Worm (Caenorhabditis elegans) whole organism, young adult: Measurements from ENCODE around the gene chtb-1.

Experiments
- B0336.3 ChIP-seq: fragments of 200-800 bp; sonication (Bioruptor generic); IDR thresholded peaks from 2 replicates; pipeline ENCODE4 v1.3.6; 2022; ENCODE audit warnings: missing genetic modification characterization, missing compliant biosample characterization
- C06A6.2 ChIP-seq: fragments of 200-800 bp; sonication (Bioruptor generic); conservative IDR thresholded peaks from 2 replicates; pipeline ENCODE4 v1.3.6; 2022; ENCODE audit warnings: missing genetic modification characterization, missing compliant biosample characterization
- F33H1.4 ChIP-seq: fragments of 200-800 bp; sonication (Bioruptor generic); IDR thresholded peaks from 2 replicates; pipeline ENCODE4 v1.3.6; 2022; ENCODE audit warnings: missing genetic modification reagents, missing genetic modification characterization, missing compliant biosample characterization
- F49E8.2 ChIP-seq: sonication (generic microtip); optimal IDR thresholded peaks from 3 replicates; lab custom pipeline; 2017; ENCODE audit warnings: missing genetic modification characterization, mild to moderate bottlenecking, missing compliant biosample characterization, antibody characterized with exemption, moderate library complexity; ENCODE audit not compliant: insufficient read depth
- T07F8.4 ChIP-seq: sonication (generic microtip); optimal IDR thresholded peaks from 2 replicates; lab custom pipeline; 2016; ENCODE audit warnings: mild to moderate bottlenecking, missing genetic modification characterization, moderate library complexity, missing compliant biosample characterization
- Y53G8AR.9 ChIP-seq: fragments of 200-800 bp; sonication (Bioruptor generic); conservative IDR thresholded peaks from 2 replicates; pipeline ENCODE4 v1.3.6; 2022; ENCODE audit warnings: missing genetic modification reagents, missing genetic modification characterization, missing compliant biosample characterization
- Y56A3A.18 ChIP-seq: fragments of 200-800 bp; sonication (Bioruptor generic); IDR thresholded peaks from 2 replicates; pipeline ENCODE4 v1.3.6; 2022; ENCODE audit warnings: missing genetic modification reagents, missing genetic modification characterization, missing compliant biosample characterization
- attf-6 ChIP-seq: fragments of 200-800 bp; sonication (Bioruptor generic); IDR thresholded peaks from 2 replicates; pipeline ENCODE4 v1.3.6; 2022; ENCODE audit warnings: missing genetic modification reagents, missing genetic modification characterization, missing compliant biosample characterization
- bed-2 ChIP-seq: fragments of 200-800 bp; sonication (Bioruptor generic); IDR thresholded peaks from 2 replicates; pipeline ENCODE4 v1.3.6; 2022; ENCODE audit warnings: missing genetic modification reagents, missing genetic modification characterization, missing compliant biosample characterization
- ccch-3 ChIP-seq: fragments of 200-800 bp; sonication (Bioruptor generic); optimal IDR thresholded peaks from 2 replicates; lab custom pipeline; 2018; ENCODE audit warnings: mild to moderate bottlenecking, missing genetic modification characterization, missing compliant biosample characterization
- cebp-1 ChIP-seq, 2 experiments: fragments of 200-800 bp in 1 of 2; sonication (Bioruptor generic) in 1 of 2; sonication (generic microtip) in 1 of 2; IDR thresholded peaks in 1 of 2; optimal IDR thresholded peaks in 1 of 2; 2 replicates each; pipeline versions ENCODE4 v1.3.6 to Lab custom; 2017 to 2022; ENCODE audit warnings: missing compliant biosample characterization in 2 of 2, missing genetic modification characterization in 2 of 2, mild to moderate bottlenecking in 1 of 2, missing genetic modification reagents in 1 of 2, moderate library complexity in 1 of 2
- ceh-100 ChIP-seq: fragments of 200-800 bp; sonication (Bioruptor generic); IDR thresholded peaks from 2 replicates; pipeline ENCODE4 v1.3.6; 2022; ENCODE audit warnings: missing genetic modification reagents, missing genetic modification characterization, missing compliant biosample characterization
- die-1 ChIP-seq: sonication (generic microtip); optimal IDR thresholded peaks from 2 replicates; lab custom pipeline; 2016; ENCODE audit warnings: missing genotype, mild to moderate bottlenecking, missing genetic modification characterization, missing compliant biosample characterization
- dox-1 ChIP-seq: fragments of 200-800 bp; sonication (Bioruptor generic); IDR thresholded peaks from 2 replicates; pipeline ENCODE4 v1.3.6; 2022; ENCODE audit warnings: missing genetic modification reagents, missing genetic modification characterization, missing compliant biosample characterization
- efl-1 ChIP-seq: fragments of 150-350 bp; optimal IDR thresholded peaks from 2 replicates; lab custom pipeline; 2014; ENCODE audit warnings: missing biosample characterization, missing genetic modification reagents, missing genetic modification characterization
- ekl-4 ChIP-seq: fragments of 200-800 bp; sonication (Bioruptor generic); IDR thresholded peaks from 2 replicates; pipeline ENCODE4 v1.3.6; 2022; ENCODE audit warnings: missing genetic modification reagents, missing genetic modification characterization, missing compliant biosample characterization
- hlh-26 ChIP-seq: fragments of 200-800 bp; sonication (Bioruptor generic); conservative IDR thresholded peaks from 2 replicates; pipeline ENCODE4 v1.3.6; 2022; ENCODE audit warnings: missing genetic modification reagents, missing genetic modification characterization, missing compliant biosample characterization
- hmg-1.2 ChIP-seq: fragments of 200-800 bp; sonication (Bioruptor generic); IDR thresholded peaks from 2 replicates; pipeline ENCODE4 v1.3.6; 2022; ENCODE audit warnings: missing genetic modification reagents, missing genetic modification characterization, missing compliant biosample characterization
- hrde-1 ChIP-seq: sonication (generic microtip); optimal IDR thresholded peaks from 2 replicates; lab custom pipeline; 2016; ENCODE audit warnings: missing genetic modification characterization, mild to moderate bottlenecking, missing compliant biosample characterization, moderate library complexity, missing genotype, missing genetic modification reagents, borderline replicate concordance
- hsf-1 ChIP-seq: fragments of 200-800 bp; sonication (Bioruptor generic); IDR thresholded peaks from 2 replicates; pipeline ENCODE4 v1.3.6; 2022; ENCODE audit warnings: missing genetic modification reagents, missing genetic modification characterization, missing compliant biosample characterization
- let-607 ChIP-seq, 2 experiments: fragments of 200-800 bp in 1 of 2; sonication (Bioruptor generic) in 1 of 2; sonication (generic microtip) in 1 of 2; optimal IDR thresholded peaks; 2 replicates each; lab custom pipeline; 2016 to 2018; ENCODE audit warnings: mild to moderate bottlenecking in 2 of 2, missing compliant biosample characterization in 2 of 2, missing genetic modification characterization in 2 of 2, moderate library complexity in 2 of 2, missing genotype in 1 of 2
- lin-26 ChIP-seq: fragments of 200-800 bp; sonication (Bioruptor generic); IDR thresholded peaks from 2 replicates; pipeline ENCODE4 v1.3.6; 2022; ENCODE audit warnings: missing genetic modification reagents, missing genetic modification characterization, missing compliant biosample characterization
- lin-35 ChIP-seq, 3 experiments: fragments of 150-350 bp in 2 of 3; sonication (generic microtip) in 1 of 3; optimal IDR thresholded peaks; 2 replicates each; lab custom pipeline; 2014 to 2018; ENCODE audit warnings: missing biosample characterization in 3 of 3, missing genetic modification characterization in 3 of 3, missing genetic modification reagents in 3 of 3
- lin-54 ChIP-seq: fragments of 200-800 bp; sonication (Bioruptor generic); optimal IDR thresholded peaks from 2 replicates; lab custom pipeline; 2018; ENCODE audit warnings: mild to moderate bottlenecking, missing genetic modification characterization, missing compliant biosample characterization
- lir-1 ChIP-seq: fragments of 200-800 bp; sonication (Bioruptor generic); conservative IDR thresholded peaks from 2 replicates; pipeline ENCODE4 v1.3.6; 2022; ENCODE audit warnings: missing genetic modification reagents, missing genetic modification characterization, missing compliant biosample characterization
- lsl-1 ChIP-seq: fragments of 200-800 bp; sonication (Bioruptor generic); optimal IDR thresholded peaks from 2 replicates; lab custom pipeline; 2018; ENCODE audit warnings: mild to moderate bottlenecking, missing genetic modification characterization, moderate library complexity, missing compliant biosample characterization
- madf-3 ChIP-seq: fragments of 200-800 bp; sonication (Bioruptor generic); IDR thresholded peaks from 2 replicates; pipeline ENCODE4 v1.3.6; 2022; ENCODE audit warnings: missing genetic modification reagents, missing genetic modification characterization, missing compliant biosample characterization
- madf-6 ChIP-seq: fragments of 200-800 bp; sonication (Bioruptor generic); IDR thresholded peaks from 2 replicates; pipeline ENCODE4 v1.3.6; 2022; ENCODE audit warnings: missing genetic modification reagents, missing genetic modification characterization, missing compliant biosample characterization
- madf-8 ChIP-seq: fragments of 200-800 bp; sonication (Bioruptor generic); conservative IDR thresholded peaks from 2 replicates; pipeline ENCODE4 v1.3.6; 2022; ENCODE audit warnings: missing genetic modification reagents, missing genetic modification characterization, missing compliant biosample characterization
- nhr-179 ChIP-seq: sonication (generic microtip); optimal IDR thresholded peaks from 2 replicates; lab custom pipeline; 2016; ENCODE audit warnings: mild to moderate bottlenecking, missing genetic modification characterization, missing compliant biosample characterization
- pbrm-1 ChIP-seq: fragments of 200-800 bp; sonication (Bioruptor generic); IDR thresholded peaks from 2 replicates; pipeline ENCODE4 v1.3.6; 2022; ENCODE audit warnings: missing genetic modification reagents, missing genetic modification characterization, missing compliant biosample characterization
- rcor-1 ChIP-seq: fragments of 200-800 bp; sonication (Bioruptor generic); IDR thresholded peaks from 2 replicates; pipeline ENCODE4 v1.3.6; 2022; ENCODE audit warnings: missing genetic modification reagents, missing genetic modification characterization, missing compliant biosample characterization
- rec-8 ChIP-seq, 2 experiments: sonication (generic microtip); optimal IDR thresholded peaks; 2 replicates each; lab custom pipeline; 2016; ENCODE audit warnings: mild to moderate bottlenecking in 2 of 2, missing genetic modification characterization in 2 of 2, missing genetic modification reagents in 2 of 2, missing genotype in 2 of 2, missing biosample characterization in 1 of 2, missing compliant biosample characterization in 1 of 2, moderate library complexity in 1 of 2
- sea-2 ChIP-seq: fragments of 200-800 bp; sonication (Bioruptor generic); IDR thresholded peaks from 2 replicates; pipeline ENCODE4 v1.3.6; 2022; ENCODE audit warnings: missing genetic modification characterization, missing compliant biosample characterization
- snpc-4 ChIP-seq, 5 experiments: fragments of 150-350 bp in 1 of 5; sonication (generic microtip) in 4 of 5; optimal IDR thresholded peaks; 2 replicates each; lab custom pipeline; 2014 to 2018; ENCODE audit warnings: missing genetic modification characterization in 5 of 5, missing biosample characterization in 3 of 5, antibody characterized with exemption in 2 of 5, mild to moderate bottlenecking in 2 of 5, missing compliant biosample characterization in 2 of 5, missing genotype in 2 of 5, moderate library complexity in 2 of 5, missing genetic modification reagents in 1 of 5
- somi-1 ChIP-seq: fragments of 200-800 bp; sonication (Bioruptor generic); optimal IDR thresholded peaks from 2 replicates; lab custom pipeline; 2018; ENCODE audit warnings: mild to moderate bottlenecking, missing genetic modification characterization, missing compliant biosample characterization
- tbp1 ChIP-seq: fragments of 200-800 bp; sonication (Bioruptor generic); optimal IDR thresholded peaks from 2 replicates; lab custom pipeline; 2018; ENCODE audit warnings: mild to moderate bottlenecking, missing genetic modification characterization, missing compliant biosample characterization
- tlf-1 ChIP-seq: fragments of 200-800 bp; sonication (Bioruptor generic); optimal IDR thresholded peaks from 2 replicates; lab custom pipeline; 2018; ENCODE audit warnings: mild to moderate bottlenecking, missing genetic modification characterization, missing compliant biosample characterization
- unc-62 ChIP-seq: fragments of 150-350 bp; optimal IDR thresholded peaks from 2 replicates; lab custom pipeline; 2014; ENCODE audit warnings: missing biosample characterization, missing genetic modification reagents, missing genetic modification characterization
- xnd-1 ChIP-seq: sonication (generic microtip); optimal IDR thresholded peaks from 2 replicates; lab custom pipeline; 2016; ENCODE audit warnings: missing genotype, missing genetic modification reagents, missing genetic modification characterization, missing compliant biosample characterization
- zfh-2 ChIP-seq: fragments of 200-800 bp; sonication (Bioruptor generic); conservative IDR thresholded peaks from 2 replicates; pipeline ENCODE4 v1.3.6; 2022; ENCODE audit warnings: missing genetic modification reagents, missing genetic modification characterization, missing compliant biosample characterization
- ztf-18 ChIP-seq: sonication (generic microtip); optimal IDR thresholded peaks from 2 replicates; lab custom pipeline; 2016; ENCODE audit warnings: missing genotype, mild to moderate bottlenecking, missing genetic modification characterization, missing compliant biosample characterization

The chtb-1 gene

ce11 chrIII:9393114-9393780 is 38.0 kb upstream of the chtb-1 start, which contains the start of the genes gpr-2 and rgr-1 (continued):
- TF ChIP-seq madf-8, result peak; percentile 96
- TF ChIP-seq dox-1, result peak; percentile 86
- TF ChIP-seq lsl-1 (GFP tag; lab: Kevin White, UChicago), result peak; percentile 79
- peak; percentile 91 for TF ChIP-seq xnd-1 (tag; lab: Kevin White, UChicago)
- peak in 2 of 3 experiments; percentile 44 to 63 for TF ChIP-seq lin-35 (GFP tag; optimal IDR thresholded peaks at IDR 0.05; lab: Kevin White, UChicago)
- peak; percentile 36; the same call in 1 of the 2 replicates for TF ChIP-seq Y53G8AR.9
- TF ChIP-seq unc-62 (GFP tag; lab: Kevin White, UChicago), result no peak
- TF ChIP-seq efl-1, result peak; percentile 98
- peak; percentile 85 for TF ChIP-seq madf-3 (GFP tag; lab: Robert Waterston, UW)
- TF ChIP-seq ceh-100, result peak; percentile 60; the same call in 1 of the 2 replicates
- peak; percentile 54; the same call in 1 of the 2 replicates for TF ChIP-seq attf-6 (GFP tag; lab: Robert Waterston, UW)
- no peak for TF ChIP-seq C06A6.2 (GFP tag; lab: Robert Waterston, UW)
- peak; percentile 57; the same call in 1 of the 2 replicates for TF ChIP-seq pbrm-1
- peak; percentile 83 for TF ChIP-seq lin-54 (GFP tag; lab: Kevin White, UChicago)
- TF ChIP-seq die-1 (tag; lab: Kevin White, UChicago), result no peak
- no peak for TF ChIP-seq T07F8.4
- no peak for TF ChIP-seq sea-2
- peak; percentile 68 for TF ChIP-seq F49E8.2 (tag; lab: Kevin White, UChicago)
- peak; percentile 89 for TF ChIP-seq ekl-4 (GFP tag; lab: Robert Waterston, UW)
- peak; percentile 60 for TF ChIP-seq ztf-18 (tag; lab: Kevin White, UChicago)
- TF ChIP-seq bed-2 (GFP tag; lab: Robert Waterston, UW), result no peak
- TF ChIP-seq somi-1 (GFP tag; lab: Kevin White, UChicago), result no peak
- TF ChIP-seq lir-1 (GFP tag; lab: Robert Waterston, UW), result peak; percentile 40; the same call in 1 of the 2 replicates

DNA sequence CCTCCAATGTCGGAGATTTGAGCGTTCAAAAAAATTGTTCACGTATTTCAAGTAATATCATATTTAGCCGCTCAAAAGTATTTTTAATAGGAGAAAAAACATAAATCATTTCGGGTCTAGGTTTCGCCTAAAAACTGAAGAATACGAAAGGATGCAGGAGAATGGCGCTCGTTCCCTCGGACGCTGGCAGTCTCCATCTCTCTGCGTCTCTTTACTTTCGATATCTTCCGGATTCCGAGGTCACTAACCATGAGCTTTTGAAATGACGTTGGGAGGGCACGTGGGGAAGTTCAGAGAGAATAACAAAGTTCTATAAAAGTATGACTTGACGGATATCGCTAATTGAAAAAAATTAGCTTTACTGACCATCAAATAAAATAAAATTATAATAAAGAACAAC is 35.7 kb upstream of the chtb-1 start:
- no peak for TF ChIP-seq Y56A3A.18
- no peak for TF ChIP-seq let-607 (tag; optimal IDR thresholded peaks at IDR 0.05; lab: Kevin White, UChicago)
- peak in 1 of 3 experiments; percentile 25 for TF ChIP-seq lin-35 (GFP tag; optimal IDR thresholded peaks at IDR 0.05; lab: Kevin White, UChicago)
- 0 out of 2 replicates have a peak, but pooled peaks have one; percentile 30 for TF ChIP-seq zfh-2 (GFP tag; lab: Robert Waterston, UW)
- TF ChIP-seq rec-8 (tag; optimal IDR thresholded peaks at IDR 0.05; lab: Kevin White, UChicago), result no peak
- TF ChIP-seq lin-26 (GFP tag; lab: Robert Waterston, UW), result 0 out of 2 replicates have a peak, but pooled peaks have one; percentile 23
- peak; percentile 59 for TF ChIP-seq lin-54 (GFP tag; lab: Kevin White, UChicago)
- TF ChIP-seq ekl-4 (GFP tag; lab: Robert Waterston, UW), result peak; percentile 62; the same call in 1 of the 2 replicates
- TF ChIP-seq nhr-179 (tag; lab: Kevin White, UChicago), result no peak
- TF ChIP-seq cebp-1 (GFP tag; IDR thresholded peaks at IDR 0.05; lab: Robert Waterston, UW), result no peak
- TF ChIP-seq cebp-1 (tag; optimal IDR thresholded peaks at IDR 0.05; lab: Kevin White, UChicago), result peak; percentile 30
- 0 out of 2 replicates have a peak, but pooled peaks have one; percentile 30 for TF ChIP-seq ceh-100
- TF ChIP-seq rcor-1 (GFP tag; lab: Robert Waterston, UW), result 0 out of 2 replicates have a peak, but pooled peaks have one; percentile 7
- peak; percentile 22 for TF ChIP-seq tlf-1
- TF ChIP-seq ccch-3 (GFP tag; lab: Kevin White, UChicago), result no peak
- no peak for TF ChIP-seq snpc-4 (GFP tag; optimal IDR thresholded peaks at IDR 0.05; lab: Kevin White, UChicago)
- TF ChIP-seq snpc-4 (tag; optimal IDR thresholded peaks at IDR 0.05; lab: Kevin White, UChicago), result no peak
- peak; percentile 19 for TF ChIP-seq efl-1
- TF ChIP-seq attf-6 (GFP tag; lab: Robert Waterston, UW), result peak; percentile 61
- TF ChIP-seq hrde-1 (tag; lab: Kevin White, UChicago), result peak; percentile 23
- peak; percentile 48; the same call in 1 of the 2 replicates for TF ChIP-seq madf-3 (GFP tag; lab: Robert Waterston, UW)
- peak; percentile 41; the same call in 1 of the 2 replicates for TF ChIP-seq hmg-1.2
- no peak for TF ChIP-seq hlh-26
- TF ChIP-seq B0336.3 (GFP tag; lab: Robert Waterston, UW), result peak; percentile 68
- TF ChIP-seq F33H1.4 (GFP tag; lab: Robert Waterston, UW), result 0 out of 2 replicates have a peak, but pooled peaks have one; percentile 13
- TF ChIP-seq tbp1, result peak; percentile 12
- peak; percentile 73; the same call in 1 of the 2 replicates for TF ChIP-seq hsf-1 (GFP tag; lab: Robert Waterston, UW)
- peak; percentile 82 for TF ChIP-seq madf-6
